Worm (Caenorhabditis elegans): ENCODE measurements around the gene rde-11.

The rde-11 gene

ce11 chrIV:13110876-13111275, 5.9 kb downstream of the rde-11 start:
- TF ChIP-seq nhr-25 (tag; optimal IDR thresholded peaks at IDR 0.05) (peak; percentile 11), nhr-6 (tag; optimal IDR thresholded peaks at IDR 0.05) (no peak), nhr-129 (tag; optimal IDR thresholded peaks at IDR 0.05) (peak; percentile 55), fos-1 (tag; optimal IDR thresholded peaks at IDR 0.05) (peak; percentile 11), nhr-21 (tag; optimal IDR thresholded peaks at IDR 0.05) (peak; percentile 57), nhr-23 (tag; optimal IDR thresholded peaks at IDR 0.05) (no peak)

- no peak for TF ChIP-seq Y55F3AM.14 (GFP tag; optimal IDR thresholded peaks at IDR 0.05)
- TF ChIP-seq nhr-23 (tag; optimal IDR thresholded peaks at IDR 0.05), result no peak
- TF ChIP-seq fos-1 (tag; optimal IDR thresholded peaks at IDR 0.05), result no peak
- TF ChIP-seq peb-1 (tag; optimal IDR thresholded peaks at IDR 0.05), result no peak
- no peak for TF ChIP-seq sem-4 (tag; optimal IDR thresholded peaks at IDR 0.05)
- no peak for TF ChIP-seq nhr-6 (tag; optimal IDR thresholded peaks at IDR 0.05)
- TF ChIP-seq ceh-82 (tag; optimal IDR thresholded peaks at IDR 0.05), result no peak
- TF ChIP-seq nhr-129 (tag; optimal IDR thresholded peaks at IDR 0.05), result no peak
- no peak for TF ChIP-seq skn-1 (tag; optimal IDR thresholded peaks at IDR 0.05)
- no peak for TF ChIP-seq nhr-237 (tag; optimal IDR thresholded peaks at IDR 0.05)
- TF ChIP-seq blmp-1 (tag; optimal IDR thresholded peaks at IDR 0.05; ENCODE audit: insufficient read depth), result no peak
- no peak for TF ChIP-seq mbf-1 (tag; optimal IDR thresholded peaks at IDR 0.05)
- TF ChIP-seq ztf-11 (tag; optimal IDR thresholded peaks at IDR 0.05), result no peak
- no peak for TF ChIP-seq zag-1 (tag; optimal IDR thresholded peaks at IDR 0.05)
- no peak for TF ChIP-seq nhr-11 (tag; optimal IDR thresholded peaks at IDR 0.05)
- no peak for TF ChIP-seq unc-39 (tag; optimal IDR thresholded peaks at IDR 0.05)
- TF ChIP-seq alr-1 (tag; optimal IDR thresholded peaks at IDR 0.05), result no peak
- no peak for TF ChIP-seq aly-2 (tag; optimal IDR thresholded peaks at IDR 0.05)
- TF ChIP-seq elt-3 (tag; optimal IDR thresholded peaks at IDR 0.05), result no peak
- TF ChIP-seq mdl-1 (tag; optimal IDR thresholded peaks at IDR 0.05), result no peak
Measured at ce11 chrIV:13112982-13113381, 8.0 kb downstream of the rde-11 start, which contains the start of gene best-2. best-2 (minus strand) TSS chrIV:13113082.

- TF ChIP-seq crh-2 (tag; optimal IDR thresholded peaks at IDR 0.05) (no peak), nhr-25 (tag; optimal IDR thresholded peaks at IDR 0.05) (no peak), skn-1 (tag; optimal IDR thresholded peaks at IDR 0.05) (no peak), nhr-12 (tag; optimal IDR thresholded peaks at IDR 0.05) (no peak), ztf-1 (GFP tag; conservative IDR thresholded peaks at IDR 0.05) (no peak), ceh-82 (tag; optimal IDR thresholded peaks at IDR 0.05) (no peak), snpc-4 (tag; optimal IDR thresholded peaks at IDR 0.05) (no peak), lsy-2 (tag; optimal IDR thresholded peaks at IDR 0.05) (no peak), sma-3 (GFP tag; optimal IDR thresholded peaks at IDR 0.05) (no peak), ZK546.5 (tag; optimal IDR thresholded peaks at IDR 0.05) (no peak), R02D3.7 (tag; optimal IDR thresholded peaks at IDR 0.05) (no peak), elt-3 (tag; optimal IDR thresholded peaks at IDR 0.05) (no peak)
Measured at ce11 chrIV:13116679-13117078, 11.7 kb downstream of the rde-11 start.

ce11 chrIV:13118794-13119193, 13.8 kb downstream of the rde-11 start, which contains the start of gene unc-30:
unc-30 (plus strand) TSS chrIV:13118977.
- TF ChIP-seq ztf-11 (tag; optimal IDR thresholded peaks at IDR 0.05) (no peak), unc-55 (GFP tag; optimal IDR thresholded peaks at IDR 0.05) (peak; percentile 84), unc-62 (GFP tag; optimal IDR thresholded peaks at IDR 0.05) (no peak), lsy-2 (tag; optimal IDR thresholded peaks at IDR 0.05) (peak in 1 of 2 experiments; percentile 21), mab-5 (tag; optimal IDR thresholded peaks at IDR 0.05) (peak; percentile 19), nhr-129 (tag; optimal IDR thresholded peaks at IDR 0.05) (peak; percentile 18)

ce11 chrIV:13121396-13121795, 16.4 kb downstream of the rde-11 start:
- TF ChIP-seq alr-1 (tag; optimal IDR thresholded peaks at IDR 0.05) (no peak), C34F6.9 (tag; optimal IDR thresholded peaks at IDR 0.05) (no peak), nhr-23 (tag; optimal IDR thresholded peaks at IDR 0.05) (no peak), nhr-237 (tag; optimal IDR thresholded peaks at IDR 0.05) (no peak), lin-39 (tag; optimal IDR thresholded peaks at IDR 0.05) (no peak), F13H6.1 (tag; optimal IDR thresholded peaks at IDR 0.05) (no peak), fos-1 (tag; optimal IDR thresholded peaks at IDR 0.05) (no peak), nhr-11 (tag; optimal IDR thresholded peaks at IDR 0.05) (no peak), mbf-1 (tag; optimal IDR thresholded peaks at IDR 0.05) (no peak), egl-27 (tag; optimal IDR thresholded peaks at IDR 0.05) (no peak), ZK546.5 (tag; optimal IDR thresholded peaks at IDR 0.05) (no peak), peb-1 (tag; optimal IDR thresholded peaks at IDR 0.05) (no peak), sem-4 (tag; optimal IDR thresholded peaks at IDR 0.05) (no peak), nhr-129 (tag; optimal IDR thresholded peaks at IDR 0.05) (no peak), nhr-25 (tag; optimal IDR thresholded peaks at IDR 0.05) (no peak), blmp-1 (tag; optimal IDR thresholded peaks at IDR 0.05; ENCODE audit: insufficient read depth) (no peak), mab-5 (tag; optimal IDR thresholded peaks at IDR 0.05) (no peak)
